Fruit fly (Drosophila melanogaster): ENCODE results near the gene PTPMT1.

DNA sequence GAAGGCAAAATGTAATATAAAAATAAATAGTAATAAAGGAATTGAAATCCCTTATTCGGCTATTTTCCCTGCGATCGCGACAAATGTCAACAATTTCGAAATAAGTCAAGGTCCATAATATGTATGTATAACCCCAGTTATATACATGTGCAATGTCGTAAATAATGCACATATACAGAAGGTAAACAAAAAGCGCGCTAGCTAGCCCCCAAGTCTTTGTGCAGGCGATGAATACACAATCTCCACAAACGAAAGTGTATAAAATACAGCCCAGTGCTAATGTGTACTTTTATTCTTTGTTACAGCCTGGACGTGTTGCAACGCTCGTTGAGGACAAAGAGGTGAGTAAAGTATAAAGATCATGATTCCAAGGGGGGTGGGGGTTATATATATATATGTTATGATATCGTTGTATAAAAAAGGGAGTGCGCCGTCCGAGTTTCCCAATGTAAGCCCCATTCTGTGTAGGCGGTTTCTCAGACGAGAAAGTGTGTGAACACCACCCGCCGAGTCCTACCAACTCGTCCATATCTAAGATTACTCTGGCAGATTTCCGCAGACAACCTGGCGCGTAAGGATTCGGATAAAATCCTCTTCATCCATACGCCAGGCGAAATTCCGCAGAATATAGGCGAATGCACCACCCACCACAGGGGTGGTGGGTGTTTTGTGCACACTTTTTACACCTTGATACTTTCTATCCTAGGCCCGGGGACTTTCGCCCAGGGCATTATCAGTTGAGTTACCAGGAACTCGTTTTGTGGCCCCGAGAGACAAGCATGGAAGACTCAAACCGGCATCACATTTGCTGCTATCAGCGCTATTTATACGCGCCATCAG, 28.3 kb upstream of the PTPMT1 start:
- TF ChIP-seq CG9932 (GFP tag; IDR thresholded peaks at IDR 0.05), result 0 out of 2 replicates have a peak, but pooled peaks have one; percentile 12
- no peak for TF ChIP-seq aop (GFP tag; IDR thresholded peaks at IDR 0.05)
- no peak for TF ChIP-seq CG30020 (tag; optimal IDR thresholded peaks at IDR 0.05)
